Fruit fly (Drosophila melanogaster) whole organism, wandering third instar larva: ENCODE results near the gene CG15153.

Experiments
- Abd-B ChIP-seq: fragments of >200 bp; optimal IDR thresholded peaks from 2 replicates; lab custom pipeline; 2017; ENCODE audit warnings: missing biosample characterization, missing genetic modification characterization
- Dfd ChIP-seq: fragments of >200 bp; optimal IDR thresholded peaks from 2 replicates; lab custom pipeline; 2017; ENCODE audit warnings: missing biosample characterization, missing genetic modification characterization
- HLH106 ChIP-seq: fragments of 200-800 bp; optimal IDR thresholded peaks from 3 replicates; lab custom pipeline; 2019; ENCODE audit warnings: missing biosample characterization, mild to moderate bottlenecking, missing genetic modification characterization, moderate library complexity
- Hr78 ChIP-seq: fragments of >200 bp; optimal IDR thresholded peaks from 2 replicates; lab custom pipeline; 2017; ENCODE audit warnings: missing biosample characterization, missing genetic modification characterization
- Mio ChIP-seq: sonication (Bioruptor generic); optimal IDR thresholded peaks from 2 replicates; lab custom pipeline; 2016; ENCODE audit warnings: missing biosample characterization, missing genetic modification characterization
- dl ChIP-seq, 2 experiments: fragments of 175-275, 200-275 bp in 1 of 2; fragments of 200-275 bp in 1 of 2; sonication (Bioruptor generic); optimal IDR thresholded peaks; lab custom pipeline; 2018; ENCODE audit warnings: mild to moderate bottlenecking in 2 of 2, missing biosample characterization in 2 of 2, missing genetic modification characterization in 2 of 2, moderate library complexity in 2 of 2; ENCODE audit not compliant: partially characterized antibody in 2 of 2, insufficient read depth in 1 of 2
- dmrt93B ChIP-seq: fragments of 200-800 bp; sonication (Bioruptor generic); optimal IDR thresholded peaks from 2 replicates; lab custom pipeline; 2018; ENCODE audit warnings: missing biosample characterization, mild to moderate bottlenecking, missing genetic modification characterization
- psq ChIP-seq: fragments of 200-800 bp; sonication (Bioruptor generic); optimal IDR thresholded peaks from 3 replicates; lab custom pipeline; 2017; ENCODE audit warnings: missing biosample characterization, mild to moderate bottlenecking, missing genetic modification characterization, moderate library complexity
- tai ChIP-seq: sonication (Bioruptor generic); optimal IDR thresholded peaks from 2 replicates; lab custom pipeline; 2016; ENCODE audit warnings: missing biosample characterization, missing genetic modification characterization
- usp ChIP-seq: fragments of >200 bp; optimal IDR thresholded peaks from 2 replicates; lab custom pipeline; 2017; ENCODE audit warnings: missing biosample characterization, missing genetic modification characterization

dm6 chr2L:18083956-18084355, 8.1 kb downstream of the CG15153 start, which contains the start of gene CG31741:
- TF ChIP-seq HLH106 (tag; lab: Kevin White, UChicago) (no peak), psq (GFP tag; lab: Kevin White, UChicago) (no peak), dmrt93B (GFP tag; lab: Kevin White, UChicago) (no peak), Hr78 (GFP tag; lab: Kevin White, UChicago) (no peak), tai (no peak), Dfd (no peak), dl (GFP tag; optimal IDR thresholded peaks at IDR 0.05; lab: Kevin White, UChicago; ENCODE audit: insufficient read depth in 1 of 2, partially characterized antibody in 2 of 2) (no peak), Abd-B (no peak), usp (GFP tag; lab: Kevin White, UChicago) (no peak), Mio (GFP tag; lab: Kevin White, UChicago) (no peak)
